Worm (Caenorhabditis elegans) whole organism, L4/young adult: ENCODE data around the gene rga-8.

Experiments used
- W03F9.2 ChIP-seq: fragments of 150-350 bp; optimal IDR thresholded peaks from 2 replicates; lab custom pipeline; 2014; ENCODE audit warnings: missing biosample characterization, missing genetic modification characterization
- dao-5 ChIP-seq: sonication (generic microtip); optimal IDR thresholded peaks from 2 replicates; lab custom pipeline; 2016; ENCODE audit warnings: missing genotype, missing genetic modification characterization, moderate library complexity, missing compliant biosample characterization
- him-1 ChIP-seq: sonication (generic microtip); optimal IDR thresholded peaks from 2 replicates; lab custom pipeline; 2016; ENCODE audit warnings: missing genotype, missing genetic modification reagents, missing genetic modification characterization, missing compliant biosample characterization

DNA sequence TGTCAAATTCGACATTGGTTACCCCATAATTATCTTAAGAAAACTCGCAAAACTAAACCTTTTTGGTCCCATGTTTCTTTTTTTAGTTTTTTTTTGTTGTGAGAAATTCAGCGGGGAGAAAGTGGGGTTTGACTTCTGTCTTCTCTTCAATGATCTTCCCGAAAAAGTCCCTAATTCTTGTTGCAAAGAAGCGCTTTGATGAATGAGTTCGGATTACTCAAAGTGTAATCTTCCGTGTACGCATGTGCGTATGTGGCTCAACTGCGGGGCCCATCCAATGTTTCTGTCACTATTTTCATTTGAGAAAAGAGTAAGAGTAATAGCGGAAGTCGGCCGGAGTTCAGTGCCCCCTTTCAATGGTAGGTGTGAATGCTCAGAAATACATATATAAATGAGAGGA lies 31.6 kb upstream of the rga-8 start:
- TF ChIP-seq him-1 (tag; lab: Kevin White, UChicago) (no peak), dao-5 (tag; lab: Kevin White, UChicago) (no peak), W03F9.2 (tag; lab: Kevin White, UChicago) (no peak)
